Worm (Caenorhabditis elegans) whole organism, midembryonic: ENCODE data around the gene lec-5.
"Not testable (repeated sequence)": the region's sequence is repeated elsewhere in the genome, so short reads cannot be mapped to it uniquely, and the experiment has no call there.

Source experiments
- T22C8.4 ChIP-seq: fragments of 200-800 bp; sonication (Bioruptor generic); IDR thresholded peaks from 2 replicates; pipeline ENCODE4 v1.3.6; 2022; ENCODE audit warnings: missing genetic modification characterization, missing compliant biosample characterization
- flt-1 ChIP-seq: fragments of 200-800 bp; sonication (Bioruptor generic); IDR thresholded peaks from 2 replicates; pipeline ENCODE4 v1.3.6; 2022; ENCODE audit warnings: missing genetic modification characterization, missing compliant biosample characterization
- klf-2 ChIP-seq: fragments of 200-800 bp; sonication (Bioruptor generic); conservative IDR thresholded peaks from 2 replicates; pipeline ENCODE4 v1.3.6; 2022; ENCODE audit warnings: missing genetic modification reagents, missing genetic modification characterization, missing compliant biosample characterization
- med-1 ChIP-seq: sonication (generic microtip); optimal IDR thresholded peaks from 2 replicates; lab custom pipeline; 2017; ENCODE audit warnings: missing genetic modification characterization, mild to moderate bottlenecking, missing compliant biosample characterization, antibody characterized with exemption, missing genetic modification reagents; ENCODE audit not compliant: insufficient read depth
- ref-1 ChIP-seq: fragments of 200-800 bp; sonication (Bioruptor generic); conservative IDR thresholded peaks from 2 replicates; pipeline ENCODE4 v1.3.6; 2022; ENCODE audit warnings: missing genetic modification reagents, missing genetic modification characterization, missing compliant biosample characterization
- tab-1 ChIP-seq: fragments of 200-800 bp; sonication (Bioruptor generic); IDR thresholded peaks from 2 replicates; pipeline ENCODE4 v1.3.6; 2022; ENCODE audit warnings: missing genetic modification characterization, missing compliant biosample characterization
- ztf-23 ChIP-seq: fragments of 200-800 bp; sonication (Bioruptor generic); IDR thresholded peaks from 2 replicates; pipeline ENCODE4 v1.3.6; 2022; ENCODE audit warnings: missing genetic modification reagents, missing genetic modification characterization, missing compliant biosample characterization
- ztf-29 ChIP-seq: fragments of 200-800 bp; sonication (Bioruptor generic); IDR thresholded peaks from 2 replicates; pipeline ENCODE4 v1.3.6; 2022; ENCODE audit warnings: missing genetic modification reagents, missing genetic modification characterization, missing compliant biosample characterization

ce11 chrII:5815382-5815781 is 25.5 kb downstream of the lec-5 start, which contains the start of gene wago-5:
- TF ChIP-seq ref-1 (GFP tag; lab: Robert Waterston, UW); ztf-29; flt-1; T22C8.4 (GFP tag; lab: Robert Waterston, UW); tab-1 (GFP tag; lab: Robert Waterston, UW); med-1 (GFP tag; lab: Kevin White, UChicago); klf-2 (GFP tag; lab: Robert Waterston, UW); ztf-23 (GFP tag; lab: Robert Waterston, UW): not testable (repeated sequence)
